Worm (Caenorhabditis elegans): ENCODE results near the gene nmad-1.
A peak's percentile ranks its signal among the peaks of the same experiment; 100 is the strongest.

Gene nmad-1

DNA sequence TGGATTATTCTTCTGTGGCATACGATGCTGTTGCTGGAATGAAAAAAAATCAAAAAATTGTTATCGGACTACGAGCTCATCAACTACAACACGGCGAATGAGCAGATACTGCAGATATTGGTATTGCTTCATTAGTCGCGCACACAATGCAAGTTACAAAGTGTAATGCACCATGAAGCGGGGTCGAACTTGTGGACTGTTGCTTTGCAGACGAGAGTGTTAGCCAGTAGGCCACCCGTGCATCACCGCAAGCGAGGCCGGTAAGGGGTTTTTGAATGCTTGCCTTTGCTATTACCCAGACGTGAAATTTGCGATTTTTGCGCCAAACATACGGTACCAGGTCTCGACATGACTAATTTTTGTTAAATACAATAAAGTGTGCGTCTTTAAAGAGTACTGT is 47.3 kb upstream of the nmad-1 start:
- peak; percentile 43 for TF ChIP-seq ceh-8 (GFP tag; optimal IDR thresholded peaks at IDR 0.05)
- peak; percentile 77 for TF ChIP-seq nhr-77 (tag; optimal IDR thresholded peaks at IDR 0.05)
- no peak for TF ChIP-seq pag-3 (tag; optimal IDR thresholded peaks at IDR 0.05; ENCODE audit: borderline replicate concordance, insufficient read depth)
- peak; percentile 43 for TF ChIP-seq sup-37 (GFP tag; optimal IDR thresholded peaks at IDR 0.05)
- TF ChIP-seq lin-14 (GFP tag; optimal IDR thresholded peaks at IDR 0.05): peak; percentile 66
- peak; percentile 2 for TF ChIP-seq ztf-4 (tag; optimal IDR thresholded peaks at IDR 0.05)
- 0 out of 2 replicates have a peak, but pooled peaks have one; percentile 20 for TF ChIP-seq mab-9 (GFP tag; IDR thresholded peaks at IDR 0.05)
- peak; percentile 17 for TF ChIP-seq zip-4 (GFP tag; optimal IDR thresholded peaks at IDR 0.05)
- TF ChIP-seq ceh-63 (GFP tag; optimal IDR thresholded peaks at IDR 0.05): no peak
- no peak for TF ChIP-seq zag-1 (tag; optimal IDR thresholded peaks at IDR 0.05)
- TF ChIP-seq lin-35 (GFP tag; optimal IDR thresholded peaks at IDR 0.05): peak; percentile 67 to 87
- TF ChIP-seq nhr-76 (tag; optimal IDR thresholded peaks at IDR 0.05): peak; percentile 44
- TF ChIP-seq C04F5.9 (tag; optimal IDR thresholded peaks at IDR 0.05): peak; percentile 25
- peak; percentile 8 to 59 (median 58) for TF ChIP-seq dpl-1 (GFP tag; optimal IDR thresholded peaks at IDR 0.05)
- peak; percentile 82 for TF ChIP-seq nhr-20 (tag; optimal IDR thresholded peaks at IDR 0.05)
- peak; percentile 74 for TF ChIP-seq nhr-85 (tag)
- peak in 2 of 6 experiments; percentile 24 to 58 for TF ChIP-seq elt-3 (tag; optimal IDR thresholded peaks at IDR 0.05)
- TF ChIP-seq vab-15 (tag; optimal IDR thresholded peaks at IDR 0.05): no peak
- peak; percentile 88 for TF ChIP-seq rnt-1 (tag; optimal IDR thresholded peaks at IDR 0.05)
- TF ChIP-seq ces-1 (GFP tag; optimal IDR thresholded peaks at IDR 0.05): no peak
- TF ChIP-seq F16B12.6 (tag; optimal IDR thresholded peaks at IDR 0.05): peak; percentile 15
- TF ChIP-seq ztf-11 (tag; optimal IDR thresholded peaks at IDR 0.05): peak in 1 of 2 experiments; percentile 38
- peak; percentile 67 for TF ChIP-seq dsc-1 (tag; optimal IDR thresholded peaks at IDR 0.05)
- no peak for TF ChIP-seq tlp-1 (tag; optimal IDR thresholded peaks at IDR 0.05)
- TF ChIP-seq pax-3 (tag; optimal IDR thresholded peaks at IDR 0.05): no peak
- TF ChIP-seq ets-5 (GFP tag; IDR thresholded peaks at IDR 0.05): no peak
- peak; percentile 57 for TF ChIP-seq xbp-1 (tag; optimal IDR thresholded peaks at IDR 0.05)
- TF ChIP-seq elt-2 (tag; optimal IDR thresholded peaks at IDR 0.05): peak; percentile 43
- peak; percentile 34 for TF ChIP-seq fkh-8 (tag; optimal IDR thresholded peaks at IDR 0.05)
- no peak for TF ChIP-seq C34B4.2 (tag; optimal IDR thresholded peaks at IDR 0.05)
- peak; percentile 67 to 71 for TF ChIP-seq efl-1 (optimal IDR thresholded peaks at IDR 0.05)
- peak; percentile 52 to 97 for TF ChIP-seq efl-1 (GFP tag; optimal IDR thresholded peaks at IDR 0.05 in 1 of 2)
- TF ChIP-seq lir-3 (tag; optimal IDR thresholded peaks at IDR 0.05; ENCODE audit: poor library complexity): peak; percentile 64
- peak; percentile 54 for TF ChIP-seq snpc-4 (tag; optimal IDR thresholded peaks at IDR 0.05)
- peak; percentile 78 for TF ChIP-seq nhr-90 (tag; optimal IDR thresholded peaks at IDR 0.05; ENCODE audit: poor library complexity)
- TF ChIP-seq blmp-1 (tag; optimal IDR thresholded peaks at IDR 0.05): no peak
- TF ChIP-seq lsy-2 (tag; optimal IDR thresholded peaks at IDR 0.05): peak; percentile 55 to 70
- peak; percentile 16 for TF ChIP-seq fos-1 (tag; optimal IDR thresholded peaks at IDR 0.05)
- TF ChIP-seq lin-13 (GFP tag; optimal IDR thresholded peaks at IDR 0.05): peak; percentile 48
- peak; percentile 7 for TF ChIP-seq ceh-90 (tag; optimal IDR thresholded peaks at IDR 0.05)
- peak; percentile 33; the same call in 1 of the 2 replicates for TF ChIP-seq grh-1 (GFP tag; IDR thresholded peaks at IDR 0.05)
- peak; percentile 81 for TF ChIP-seq nhr-47 (tag; optimal IDR thresholded peaks at IDR 0.05)
- peak; percentile 5 for TF ChIP-seq unc-130 (tag; optimal IDR thresholded peaks at IDR 0.05)
- peak; percentile 81 for TF ChIP-seq mep-1 (tag; optimal IDR thresholded peaks at IDR 0.05)
- peak; percentile 83 for TF ChIP-seq nhr-71 (tag; optimal IDR thresholded peaks at IDR 0.05)
- TF ChIP-seq efl-3 (GFP tag; optimal IDR thresholded peaks at IDR 0.05): no peak
- TF ChIP-seq irx-1 (tag; optimal IDR thresholded peaks at IDR 0.05): peak; percentile 62
- TF ChIP-seq mdl-1 (tag; optimal IDR thresholded peaks at IDR 0.05): peak in 1 of 2 experiments; percentile 76
- no peak for TF ChIP-seq isw-1 (GFP tag; IDR thresholded peaks at IDR 0.05)
- peak; percentile 75 for TF ChIP-seq swsn-7 (tag; optimal IDR thresholded peaks at IDR 0.05)
- TF ChIP-seq snu-23 (GFP tag; optimal IDR thresholded peaks at IDR 0.05): peak; percentile 88
- peak; percentile 34 for TF ChIP-seq lin-15B (tag; optimal IDR thresholded peaks at IDR 0.05)
